Worm (Caenorhabditis elegans) whole organism, L2 larva: ENCODE data around the gene nhr-183.

Source experiments
- C34F6.9 ChIP-seq: fragments of 150-350 bp; optimal IDR thresholded peaks from 2 replicates; lab custom pipeline; 2014; ENCODE audit warnings: missing biosample characterization, missing genetic modification characterization
- F13H6.1 ChIP-seq: sonication (generic microtip); optimal IDR thresholded peaks from 2 replicates; lab custom pipeline; 2016; ENCODE audit warnings: missing genetic modification characterization, missing compliant biosample characterization
- Y55F3AM.14 ChIP-seq: fragments of 200-800 bp; sonication (Bioruptor generic); optimal IDR thresholded peaks from 2 replicates; lab custom pipeline; 2018; ENCODE audit warnings: mild to moderate bottlenecking, missing genetic modification characterization, missing compliant biosample characterization
- ceh-16 ChIP-seq: fragments of 150-350 bp; optimal IDR thresholded peaks from 2 replicates; lab custom pipeline; 2014; ENCODE audit warnings: missing biosample characterization, missing genetic modification characterization
- ceh-82 ChIP-seq: fragments of 150-350 bp; optimal IDR thresholded peaks from 2 replicates; lab custom pipeline; 2014; ENCODE audit warnings: missing biosample characterization, missing genetic modification characterization
- crh-2 ChIP-seq: sonication (generic microtip); optimal IDR thresholded peaks from 2 replicates; lab custom pipeline; 2017; ENCODE audit warnings: missing biosample characterization, missing genetic modification characterization
- fos-1 ChIP-seq: fragments of 150-350 bp; optimal IDR thresholded peaks from 2 replicates; lab custom pipeline; 2014; ENCODE audit warnings: missing biosample characterization, missing genetic modification characterization
- gmeb-1 ChIP-seq: fragments of 150-350 bp; optimal IDR thresholded peaks from 2 replicates; lab custom pipeline; 2014; ENCODE audit warnings: missing biosample characterization, missing genetic modification characterization
- lin-13 ChIP-seq: fragments of 150-350 bp; optimal IDR thresholded peaks from 2 replicates; lab custom pipeline; 2014; ENCODE audit warnings: missing biosample characterization, missing genetic modification reagents, missing genetic modification characterization
- lin-39 ChIP-seq: fragments of 150-350 bp; optimal IDR thresholded peaks from 2 replicates; lab custom pipeline; 2014; ENCODE audit warnings: missing biosample characterization, missing genetic modification reagents, missing genetic modification characterization
- lsy-2 ChIP-seq, 2 experiments: fragments of 150-350 bp in 1 of 2; sonication (generic microtip) in 1 of 2; optimal IDR thresholded peaks; 2 replicates each; lab custom pipeline; 2014 to 2017; ENCODE audit warnings: missing biosample characterization in 2 of 2, missing genetic modification characterization in 2 of 2
- mbf-1 ChIP-seq: sonication (generic microtip); optimal IDR thresholded peaks from 2 replicates; lab custom pipeline; 2017; ENCODE audit warnings: missing biosample characterization, missing genetic modification characterization
- mdl-1 ChIP-seq, 2 experiments: fragments of 150-350 bp in 1 of 2; sonication (generic microtip) in 1 of 2; optimal IDR thresholded peaks; 2 replicates each; lab custom pipeline; 2017; ENCODE audit warnings: missing biosample characterization in 2 of 2, missing genetic modification characterization in 2 of 2
- nhr-10 ChIP-seq: sonication (generic microtip); optimal IDR thresholded peaks from 2 replicates; lab custom pipeline; 2017; ENCODE audit warnings: missing biosample characterization, missing genetic modification characterization
- nhr-11 ChIP-seq: fragments of 150-350 bp; optimal IDR thresholded peaks from 2 replicates; lab custom pipeline; 2014; ENCODE audit warnings: missing biosample characterization, missing genetic modification characterization
- nhr-12 ChIP-seq: fragments of 150-350 bp; optimal IDR thresholded peaks from 2 replicates; lab custom pipeline; 2014; ENCODE audit warnings: missing biosample characterization, missing genetic modification characterization
- nhr-129 ChIP-seq: fragments of 150-350 bp; optimal IDR thresholded peaks from 2 replicates; lab custom pipeline; 2014; ENCODE audit warnings: missing biosample characterization, missing genetic modification characterization
- nhr-21 ChIP-seq: fragments of 150-350 bp; optimal IDR thresholded peaks from 2 replicates; lab custom pipeline; 2014; ENCODE audit warnings: missing biosample characterization, missing genetic modification characterization
- nhr-25 ChIP-seq: fragments of 150-350 bp; sonication (generic microtip); optimal IDR thresholded peaks from 3 replicates; lab custom pipeline; 2014; ENCODE audit warnings: missing biosample characterization, missing genetic modification characterization
- nhr-6 ChIP-seq: fragments of 150-350 bp; optimal IDR thresholded peaks from 2 replicates; lab custom pipeline; 2014; ENCODE audit warnings: missing biosample characterization, missing genetic modification characterization
- peb-1 ChIP-seq: fragments of 150-350 bp; optimal IDR thresholded peaks from 2 replicates; lab custom pipeline; 2014; ENCODE audit warnings: missing biosample characterization, missing genetic modification characterization
- sem-4 ChIP-seq: fragments of 150-350 bp; optimal IDR thresholded peaks from 2 replicates; lab custom pipeline; 2014; ENCODE audit warnings: missing biosample characterization, missing genetic modification reagents, missing genetic modification characterization
- skn-1 ChIP-seq: sonication (generic microtip); optimal IDR thresholded peaks from 2 replicates; lab custom pipeline; 2017; ENCODE audit warnings: missing biosample characterization, missing genetic modification characterization
- sma-3 ChIP-seq: sonication (generic microtip); optimal IDR thresholded peaks from 2 replicates; lab custom pipeline; 2016; ENCODE audit warnings: missing genetic modification reagents, missing genetic modification characterization, missing compliant biosample characterization
- sma-9 ChIP-seq, 2 experiments: fragments of 150-350 bp in 1 of 2; sonication (generic microtip) in 1 of 2; optimal IDR thresholded peaks; 2 replicates each; lab custom pipeline; 2014 to 2016; ENCODE audit warnings: missing genetic modification characterization in 2 of 2, mild to moderate bottlenecking in 1 of 2, missing biosample characterization in 1 of 2, missing compliant biosample characterization in 1 of 2, missing genetic modification reagents in 1 of 2, moderate library complexity in 1 of 2
- unc-39 ChIP-seq: fragments of 150-350 bp; optimal IDR thresholded peaks from 2 replicates; lab custom pipeline; 2014; ENCODE audit warnings: missing biosample characterization, missing genetic modification characterization
- unc-55 ChIP-seq: fragments of 150-350 bp; sonication (generic microtip); optimal IDR thresholded peaks from 3 replicates; lab custom pipeline; 2014; ENCODE audit warnings: missing biosample characterization, missing genetic modification reagents, missing genetic modification characterization
- ztf-4 ChIP-seq: fragments of 150-350 bp; optimal IDR thresholded peaks from 2 replicates; lab custom pipeline; 2014; ENCODE audit warnings: missing biosample characterization, missing genetic modification characterization

Gene nhr-183

ce11 chrV:2254553-2255124 lies 9.8 kb downstream of the nhr-183 start, which contains the start of gene str-253:
str-253 (minus strand) TSS chrV:2254603.
- no peak for TF ChIP-seq nhr-6
- no peak for TF ChIP-seq sma-9 (GFP tag; optimal IDR thresholded peaks at IDR 0.05; lab: Kevin White, UChicago)
- TF ChIP-seq sma-9 (tag; optimal IDR thresholded peaks at IDR 0.05; lab: Kevin White, UChicago): no peak
- no peak for TF ChIP-seq nhr-21 (tag; lab: Kevin White, UChicago)
- no peak for TF ChIP-seq nhr-25 (tag; lab: Kevin White, UChicago)
- no peak for TF ChIP-seq sma-3 (GFP tag; lab: Kevin White, UChicago)
- TF ChIP-seq lin-13 (GFP tag; lab: Kevin White, UChicago): no peak

ce11 chrV:2251774-2252173 lies 12.7 kb downstream of the nhr-183 start:
- TF ChIP-seq Y55F3AM.14 (GFP tag; lab: Kevin White, UChicago) (no peak), ceh-82 (no peak), fos-1 (tag; lab: Kevin White, UChicago) (peak; percentile 11), mbf-1 (tag; lab: Kevin White, UChicago) (no peak)
- TF ChIP-seq, all 48 proteins: peak for 1

- TF ChIP-seq nhr-12 (tag; lab: Kevin White, UChicago): no peak
- peak; percentile 46 for TF ChIP-seq crh-2 (tag; lab: Kevin White, UChicago)
- peak; percentile 10 for TF ChIP-seq skn-1 (tag; lab: Kevin White, UChicago)
- TF ChIP-seq C34F6.9 (tag; lab: Kevin White, UChicago): peak; percentile 17
- TF ChIP-seq fos-1 (tag; lab: Kevin White, UChicago): peak; percentile 81
- no peak for TF ChIP-seq F13H6.1 (tag; lab: Kevin White, UChicago)
- peak; percentile 59 for TF ChIP-seq nhr-129 (tag; lab: Kevin White, UChicago)
- TF ChIP-seq gmeb-1 (tag; lab: Kevin White, UChicago): peak; percentile 35
- no peak for TF ChIP-seq sem-4 (tag; lab: Kevin White, UChicago)
- TF ChIP-seq sma-9 (GFP tag; optimal IDR thresholded peaks at IDR 0.05; lab: Kevin White, UChicago): peak; percentile 64
- TF ChIP-seq sma-9 (tag; optimal IDR thresholded peaks at IDR 0.05; lab: Kevin White, UChicago): no peak
- TF ChIP-seq, all 48 proteins: peak for 7
These were observed 14.3 kb downstream of the nhr-183 start, which contains the start of gene cyp-33C7 for ce11 chrV:2250126-2250590. cyp-33C7 (plus strand) TSS chrV:2250540.

DNA sequence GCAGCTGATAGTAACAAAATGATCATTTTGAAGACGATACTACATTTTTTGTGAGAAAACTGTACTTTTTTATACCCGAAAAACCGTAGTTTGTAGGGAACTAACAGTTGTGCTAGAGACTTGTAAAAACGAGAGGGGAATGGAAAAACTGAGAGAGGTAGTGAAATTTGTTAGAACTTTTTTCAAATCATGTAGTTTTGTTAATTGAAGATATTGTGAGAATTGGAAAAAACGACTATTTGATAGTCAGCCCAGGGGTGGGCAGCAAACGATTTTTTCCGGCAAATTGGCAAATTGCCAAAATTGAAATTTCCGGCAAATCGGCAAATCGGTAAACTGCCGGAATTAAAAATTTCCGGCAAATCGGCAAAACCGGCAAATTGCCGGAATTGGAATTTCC lies 15.1 kb downstream of the nhr-183 start, which contains the start of gene cyp-33C6:
Gene cyp-33C6, minus strand, starts transcription at position 101 of the 400 bp plus-strand sequence.
- TF ChIP-seq mbf-1 (tag; lab: Kevin White, UChicago): no peak
- TF ChIP-seq lin-39 (tag; lab: Kevin White, UChicago): no peak
- no peak for TF ChIP-seq crh-2 (tag; lab: Kevin White, UChicago)
- TF ChIP-seq unc-55 (GFP tag; lab: Kevin White, UChicago): no peak
- no peak for TF ChIP-seq ztf-4 (tag; lab: Kevin White, UChicago)
- no peak for TF ChIP-seq nhr-10 (tag; lab: Kevin White, UChicago)
- TF ChIP-seq lsy-2 (tag; optimal IDR thresholded peaks at IDR 0.05; lab: Kevin White, UChicago): no peak
- TF ChIP-seq sma-9 (GFP tag; optimal IDR thresholded peaks at IDR 0.05; lab: Kevin White, UChicago): no peak
- no peak for TF ChIP-seq sma-9 (tag; optimal IDR thresholded peaks at IDR 0.05; lab: Kevin White, UChicago)
- TF ChIP-seq unc-39 (tag; lab: Kevin White, UChicago): no peak
- no peak for TF ChIP-seq nhr-11 (tag; lab: Kevin White, UChicago)
- no peak for TF ChIP-seq mdl-1 (tag; optimal IDR thresholded peaks at IDR 0.05; lab: Kevin White, UChicago)
- no peak for TF ChIP-seq nhr-129 (tag; lab: Kevin White, UChicago)
- TF ChIP-seq nhr-6: no peak
- no peak for TF ChIP-seq fos-1 (tag; lab: Kevin White, UChicago)
- TF ChIP-seq ceh-16 (tag; lab: Kevin White, UChicago): no peak

DNA sequence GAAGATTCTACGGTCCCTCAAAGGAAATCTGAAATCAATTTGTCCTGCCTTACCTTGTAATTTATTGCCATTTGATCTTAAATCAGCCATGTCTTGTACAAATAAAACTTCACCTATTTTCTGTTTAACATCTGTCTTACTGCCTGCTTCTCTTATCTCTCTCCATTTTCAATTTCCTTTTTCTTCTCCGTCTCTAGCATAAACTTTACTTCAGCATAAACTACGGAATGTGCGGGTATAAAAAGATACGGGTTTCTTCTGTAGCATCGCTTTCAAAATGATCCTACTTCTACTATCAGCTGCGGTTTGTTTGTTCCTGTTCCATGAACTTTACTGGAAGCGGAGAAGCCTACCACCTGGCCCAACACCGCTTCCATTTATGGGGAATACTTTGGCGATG lies 19.7 kb downstream of the nhr-183 start, which contains the start of gene cyp-33C5:
Gene cyp-33C5, plus strand, starts transcription at position 254 of the 400 bp plus-strand sequence.
- TF ChIP-seq nhr-129 (tag; lab: Kevin White, UChicago): peak; percentile 26
- no peak for TF ChIP-seq peb-1 (tag; lab: Kevin White, UChicago)
- no peak for TF ChIP-seq C34F6.9 (tag; lab: Kevin White, UChicago)
- TF ChIP-seq fos-1 (tag; lab: Kevin White, UChicago): peak; percentile 44
- TF ChIP-seq sma-9 (GFP tag; optimal IDR thresholded peaks at IDR 0.05; lab: Kevin White, UChicago): peak; percentile 74
- TF ChIP-seq sma-9 (tag; optimal IDR thresholded peaks at IDR 0.05; lab: Kevin White, UChicago): no peak
- peak; percentile 2 for TF ChIP-seq unc-55 (GFP tag; lab: Kevin White, UChicago)
- TF ChIP-seq sma-3 (GFP tag; lab: Kevin White, UChicago): peak; percentile 5
- peak; percentile 28 for TF ChIP-seq gmeb-1 (tag; lab: Kevin White, UChicago)
- TF ChIP-seq, all 48 proteins: peak for 6
